Worm (Caenorhabditis elegans) whole organism, L4 larva: ENCODE data around the gene W06H8.2.

Experiments
- D1046.2 ChIP-seq: fragments of 200-800 bp; sonication (Bioruptor generic); IDR thresholded peaks from 2 replicates; pipeline ENCODE4 v1.3.6; 2022; ENCODE audit warnings: missing genetic modification characterization, missing compliant biosample characterization
- R02D3.7 ChIP-seq: fragments of 150-350 bp; sonication (generic microtip); optimal IDR thresholded peaks from 3 replicates; lab custom pipeline; 2014; ENCODE audit warnings: missing biosample characterization, missing genetic modification characterization
- T26A8.4 ChIP-seq: fragments of 200-800 bp; sonication (Bioruptor generic); IDR thresholded peaks from 2 replicates; pipeline ENCODE4 v1.3.6; 2022; ENCODE audit warnings: missing genetic modification characterization, missing compliant biosample characterization
- Y75B8A.6 ChIP-seq: fragments of 200-800 bp; sonication (Bioruptor generic); IDR thresholded peaks from 2 replicates; pipeline ENCODE4 v1.3.6; 2022; ENCODE audit warnings: missing genetic modification reagents, missing genetic modification characterization, missing compliant biosample characterization
- ZK546.5 ChIP-seq, 2 experiments: sonication (generic microtip); optimal IDR thresholded peaks; 2 replicates each; lab custom pipeline; 2017; ENCODE audit warnings: missing biosample characterization in 2 of 2, missing genetic modification characterization in 2 of 2
- aha-1 ChIP-seq: fragments of 150-350 bp; peaks from one replicate; lab custom pipeline; 2014; ENCODE audit warnings: missing biosample characterization, missing genetic modification characterization
- ceh-20 ChIP-seq: fragments of 200-800 bp; sonication (Bioruptor generic); IDR thresholded peaks from 2 replicates; pipeline ENCODE4 v1.3.6; 2022; ENCODE audit warnings: missing genetic modification reagents, missing genetic modification characterization, missing compliant biosample characterization
- ceh-28 ChIP-seq: fragments of 150-350 bp; optimal IDR thresholded peaks from 2 replicates; lab custom pipeline; 2014; ENCODE audit warnings: missing biosample characterization, missing genetic modification reagents, missing genetic modification characterization
- ceh-82 ChIP-seq: sonication (generic microtip); optimal IDR thresholded peaks from 2 replicates; lab custom pipeline; 2017; ENCODE audit warnings: missing biosample characterization, missing genetic modification characterization
- ces-1 ChIP-seq: fragments of 150-350 bp; sonication (generic microtip); optimal IDR thresholded peaks from 4 replicates; lab custom pipeline; 2014; ENCODE audit warnings: missing biosample characterization, missing genetic modification reagents, missing genetic modification characterization
- cey-2 ChIP-seq: sonication (generic microtip); optimal IDR thresholded peaks from 3 replicates; lab custom pipeline; 2017; ENCODE audit warnings: missing genetic modification characterization, mild to moderate bottlenecking, missing compliant biosample characterization, antibody characterized with exemption, borderline replicate concordance; ENCODE audit not compliant: insufficient read depth
- ctbp-1 ChIP-seq: fragments of 200-800 bp; sonication (Bioruptor generic); IDR thresholded peaks from 2 replicates; pipeline ENCODE4 v1.3.6; 2022; ENCODE audit warnings: missing genetic modification reagents, missing genetic modification characterization, missing compliant biosample characterization
- daf-16 ChIP-seq, 3 experiments: sonication (generic microtip); optimal IDR thresholded peaks; 2 replicates each; lab custom pipeline; 2016 to 2017; ENCODE audit warnings: missing genetic modification characterization in 3 of 3, missing genetic modification reagents in 3 of 3, mild to moderate bottlenecking in 2 of 3, missing compliant biosample characterization in 2 of 3, missing biosample characterization in 1 of 3, moderate library complexity in 1 of 3
- dmd-6 ChIP-seq: fragments of 200-800 bp; sonication (Bioruptor generic); IDR thresholded peaks from 2 replicates; pipeline ENCODE4 v1.3.6; 2022; ENCODE audit warnings: missing genetic modification reagents, missing genetic modification characterization, missing compliant biosample characterization
- dve-1 ChIP-seq: sonication (generic microtip); optimal IDR thresholded peaks from 2 replicates; lab custom pipeline; 2017; ENCODE audit warnings: antibody characterized with exemption, mild to moderate bottlenecking, missing genetic modification characterization, missing compliant biosample characterization; ENCODE audit not compliant: insufficient read depth
- egl-27 ChIP-seq: sonication (generic microtip); optimal IDR thresholded peaks from 3 replicates; lab custom pipeline; 2017; ENCODE audit warnings: missing biosample characterization, missing genetic modification reagents, missing genetic modification characterization
- hif-1 ChIP-seq, 2 experiments: sonication (generic microtip); optimal IDR thresholded peaks; 2 replicates each; lab custom pipeline; 2016 to 2017; ENCODE audit warnings: missing compliant biosample characterization in 2 of 2, missing genetic modification characterization in 2 of 2, missing genetic modification reagents in 2 of 2, missing genotype in 2 of 2, mild to moderate bottlenecking in 1 of 2
- hlh-11 ChIP-seq: fragments of 200-800 bp; sonication (Bioruptor generic); optimal IDR thresholded peaks from 2 replicates; lab custom pipeline; 2018; ENCODE audit warnings: mild to moderate bottlenecking, missing genetic modification characterization, missing compliant biosample characterization
- hlh-30 ChIP-seq: sonication (generic microtip); optimal IDR thresholded peaks from 2 replicates; lab custom pipeline; 2017; ENCODE audit warnings: antibody characterized with exemption, mild to moderate bottlenecking, missing genetic modification characterization, missing compliant biosample characterization; ENCODE audit not compliant: insufficient read depth
- jun-1 ChIP-seq: fragments of 150-350 bp; optimal IDR thresholded peaks from 2 replicates; lab custom pipeline; 2014; ENCODE audit warnings: missing biosample characterization, missing genetic modification reagents, missing genetic modification characterization
- lim-7 ChIP-seq: fragments of 200-800 bp; sonication (Bioruptor generic); IDR thresholded peaks from 2 replicates; pipeline ENCODE4 v1.3.6; 2022; ENCODE audit warnings: missing genetic modification characterization, missing compliant biosample characterization
- lin-1 ChIP-seq: fragments of 200-800 bp; sonication (Bioruptor generic); IDR thresholded peaks from 2 replicates; pipeline ENCODE4 v1.3.6; 2022; ENCODE audit warnings: missing genetic modification reagents, missing genetic modification characterization, missing compliant biosample characterization
- lin-29 ChIP-seq: fragments of 200-800 bp; sonication (Bioruptor generic); IDR thresholded peaks from 2 replicates; pipeline ENCODE4 v1.3.6; 2022; ENCODE audit warnings: missing genetic modification reagents, missing genetic modification characterization, missing compliant biosample characterization
- lsy-2 ChIP-seq, 2 experiments: fragments of 150-350 bp in 1 of 2; sonication (generic microtip) in 1 of 2; optimal IDR thresholded peaks; 2 replicates each; lab custom pipeline; 2014 to 2017; ENCODE audit warnings: missing biosample characterization in 2 of 2, missing genetic modification characterization in 2 of 2
- madf-9 ChIP-seq: fragments of 200-800 bp; sonication (Bioruptor generic); conservative IDR thresholded peaks from 2 replicates; pipeline ENCODE4 v1.3.6; 2022; ENCODE audit warnings: missing genetic modification reagents, missing genetic modification characterization, missing compliant biosample characterization
- mdl-1 ChIP-seq, 2 experiments: fragments of 150-350 bp in 1 of 2; sonication (generic microtip) in 1 of 2; optimal IDR thresholded peaks; 2 replicates each; lab custom pipeline; 2014 to 2017; ENCODE audit warnings: missing biosample characterization in 2 of 2, missing genetic modification characterization in 2 of 2
- mdt-29 ChIP-seq: fragments of 200-800 bp; sonication (Bioruptor generic); IDR thresholded peaks from 2 replicates; pipeline ENCODE4 v1.3.6; 2022; ENCODE audit warnings: missing genetic modification reagents, missing genetic modification characterization, missing compliant biosample characterization
- mep-1 ChIP-seq: fragments of 150-350 bp; sonication (generic microtip); optimal IDR thresholded peaks from 3 replicates; lab custom pipeline; 2014; ENCODE audit warnings: missing biosample characterization, missing genetic modification characterization
- mes-2 ChIP-seq: sonication (generic microtip); optimal IDR thresholded peaks from 2 replicates; lab custom pipeline; 2016; ENCODE audit warnings: missing genotype, mild to moderate bottlenecking, missing genetic modification characterization, missing compliant biosample characterization; ENCODE audit not compliant: poor library complexity, severe bottlenecking
- mxl-2 ChIP-seq: fragments of 200-800 bp; sonication (Bioruptor generic); conservative IDR thresholded peaks from 2 replicates; pipeline ENCODE4 v1.3.6; 2022; ENCODE audit warnings: missing genetic modification reagents, missing genetic modification characterization, missing compliant biosample characterization
- mxl-3 ChIP-seq: fragments of 200-800 bp; sonication (Bioruptor generic); optimal IDR thresholded peaks from 2 replicates; lab custom pipeline; 2018; ENCODE audit warnings: mild to moderate bottlenecking, missing genetic modification characterization, missing compliant biosample characterization
- nhr-10 ChIP-seq: fragments of 150-350 bp; optimal IDR thresholded peaks from 2 replicates; lab custom pipeline; 2014; ENCODE audit warnings: missing biosample characterization, missing genetic modification characterization
- nhr-102 ChIP-seq: sonication (generic microtip); optimal IDR thresholded peaks from 2 replicates; lab custom pipeline; 2016; ENCODE audit warnings: mild to moderate bottlenecking, missing genetic modification characterization, moderate library complexity, missing compliant biosample characterization
- nhr-25 ChIP-seq: sonication (generic microtip); optimal IDR thresholded peaks from 2 replicates; lab custom pipeline; 2017; ENCODE audit warnings: missing genetic modification characterization, mild to moderate bottlenecking, missing compliant biosample characterization, antibody characterized with exemption, moderate library complexity, borderline replicate concordance; ENCODE audit not compliant: insufficient read depth
- nhr-28 ChIP-seq: fragments of 150-350 bp; optimal IDR thresholded peaks from 2 replicates; lab custom pipeline; 2014; ENCODE audit warnings: missing biosample characterization, missing genetic modification characterization
- nhr-48 ChIP-seq: sonication (generic microtip); optimal IDR thresholded peaks from 2 replicates; lab custom pipeline; 2016; ENCODE audit warnings: mild to moderate bottlenecking, missing genetic modification characterization, missing compliant biosample characterization
- php-3 ChIP-seq: fragments of 200-800 bp; sonication (Bioruptor generic); IDR thresholded peaks from 2 replicates; pipeline ENCODE4 v1.3.6; 2022; ENCODE audit warnings: missing genetic modification reagents, missing genetic modification characterization, missing compliant biosample characterization
- pqm-1 ChIP-seq: sonication (generic microtip); optimal IDR thresholded peaks from 2 replicates; lab custom pipeline; 2017; ENCODE audit warnings: missing biosample characterization, missing genetic modification characterization
- rbr-2 ChIP-seq: sonication (generic microtip); optimal IDR thresholded peaks from 2 replicates; lab custom pipeline; 2016; ENCODE audit warnings: missing genotype, missing genetic modification characterization, missing compliant biosample characterization
- saeg-2 ChIP-seq: fragments of 200-800 bp; sonication (Bioruptor generic); IDR thresholded peaks from 2 replicates; pipeline ENCODE4 v1.3.6; 2022; ENCODE audit warnings: missing genetic modification reagents, missing genetic modification characterization, missing compliant biosample characterization
- skn-1 ChIP-seq: fragments of 150-350 bp; optimal IDR thresholded peaks from 2 replicates; lab custom pipeline; 2014; ENCODE audit warnings: missing biosample characterization, missing genetic modification characterization
- spr-1 ChIP-seq: sonication (generic microtip); optimal IDR thresholded peaks from 2 replicates; lab custom pipeline; 2016; ENCODE audit warnings: mild to moderate bottlenecking, missing genetic modification characterization, missing compliant biosample characterization
- tra-1 ChIP-seq: fragments of 200-800 bp; sonication (Bioruptor generic); IDR thresholded peaks from 2 replicates; pipeline ENCODE4 v1.3.6; 2022; ENCODE audit warnings: missing genetic modification reagents, missing genetic modification characterization, missing compliant biosample characterization
- unc-62 ChIP-seq, 3 experiments: fragments of 150-350 bp in 1 of 3; sonication (generic microtip); optimal IDR thresholded peaks in 2 of 3; peaks in 1 of 3; 1 replicate in 1 of 3; 2 replicates in 2 of 3; lab custom pipeline; 2014 to 2017; ENCODE audit warnings: missing biosample characterization in 3 of 3, missing genetic modification characterization in 3 of 3, missing genetic modification reagents in 3 of 3, missing genotype in 1 of 3
- ztf-7 ChIP-seq: fragments of 150-350 bp; optimal IDR thresholded peaks from 2 replicates; lab custom pipeline; 2014; ENCODE audit warnings: missing biosample characterization, missing genetic modification characterization

The W06H8.2 gene

ce11 chrV:6246454-6246981, 40.0 kb downstream of the W06H8.2 start, which contains the start of gene dmd-7 (continued):
- TF ChIP-seq jun-1 (tag; lab: Kevin White, UChicago) (peak; percentile 13), dmd-6 (GFP tag; lab: Robert Waterston, UW) (peak; percentile 99), ceh-20 (GFP tag; lab: Robert Waterston, UW) (peak; percentile 82), cey-2 (tag; lab: Kevin White, UChicago) (peak; percentile 58), mxl-3 (peak; percentile 86), ZK546.5 (tag; optimal IDR thresholded peaks at IDR 0.05; lab: Kevin White, UChicago) (no peak), saeg-2 (GFP tag; lab: Robert Waterston, UW) (peak; percentile 69; the same call in 1 of the 2 replicates), rbr-2 (tag; lab: Kevin White, UChicago) (peak; percentile 75), T26A8.4 (GFP tag; lab: Robert Waterston, UW) (peak; percentile 67; the same call in 1 of the 2 replicates), hlh-11 (tag; lab: Kevin White, UChicago) (peak; percentile 96), dve-1 (tag; lab: Kevin White, UChicago) (peak; percentile 75), mxl-2 (peak; percentile 69; the same call in 1 of the 2 replicates), ceh-28 (tag; lab: Kevin White, UChicago) (peak; percentile 36), aha-1 (tag; lab: Kevin White, UChicago) (peak; percentile 99), mdl-1 (tag; optimal IDR thresholded peaks at IDR 0.05; lab: Kevin White, UChicago) (peak; percentile 81 to 95), D1046.2 (GFP tag; lab: Robert Waterston, UW) (no peak), hif-1 (tag; optimal IDR thresholded peaks at IDR 0.05; lab: Kevin White, UChicago) (peak; percentile 2 to 95), lin-29 (0 out of 2 replicates have a peak, but pooled peaks have one; percentile 14), pqm-1 (tag; lab: Kevin White, UChicago) (peak; percentile 1), mep-1 (peak; percentile 78), R02D3.7 (tag; lab: Kevin White, UChicago) (no peak), mes-2 (tag; lab: Kevin White, UChicago) (peak; percentile 80), egl-27 (tag; lab: Kevin White, UChicago) (no peak), nhr-25 (tag; lab: Kevin White, UChicago) (peak; percentile 94), ztf-7 (no peak), mdt-29 (GFP tag; lab: Robert Waterston, UW) (0 out of 2 replicates have a peak, but pooled peaks have one; percentile 50), nhr-28 (peak; percentile 89), daf-16 (GFP tag; optimal IDR thresholded peaks at IDR 0.05; lab: Kevin White, UChicago) (peak; percentile 23 to 51), daf-16 (tag; optimal IDR thresholded peaks at IDR 0.05; lab: Kevin White, UChicago) (peak; percentile 55), nhr-48 (tag; lab: Kevin White, UChicago) (peak; percentile 100), madf-9 (GFP tag; lab: Robert Waterston, UW) (peak; percentile 49; the same call in 1 of the 2 replicates), ctbp-1 (GFP tag; lab: Robert Waterston, UW) (0 out of 2 replicates have a peak, but pooled peaks have one; percentile 60), ces-1 (no peak), Y75B8A.6 (GFP tag; lab: Robert Waterston, UW) (no peak), nhr-102 (tag; lab: Kevin White, UChicago) (peak; percentile 69), spr-1 (peak; percentile 59), skn-1 (no peak)

- TF ChIP-seq hif-1 (tag; optimal IDR thresholded peaks at IDR 0.05; lab: Kevin White, UChicago) (peak; percentile 86 to 97), tra-1 (GFP tag; lab: Robert Waterston, UW) (peak; percentile 41; the same call in 1 of the 2 replicates), mdl-1 (tag; optimal IDR thresholded peaks at IDR 0.05; lab: Kevin White, UChicago) (peak; percentile 31 to 86), nhr-25 (tag; lab: Kevin White, UChicago) (peak; percentile 65), daf-16 (GFP tag; optimal IDR thresholded peaks at IDR 0.05; lab: Kevin White, UChicago) (no peak), daf-16 (tag; optimal IDR thresholded peaks at IDR 0.05; lab: Kevin White, UChicago) (peak; percentile 7), mxl-3 (peak; percentile 78), nhr-10 (tag; lab: Kevin White, UChicago) (peak; percentile 29), ceh-20 (GFP tag; lab: Robert Waterston, UW) (peak; percentile 71), hlh-30 (peak; percentile 67), lsy-2 (tag; optimal IDR thresholded peaks at IDR 0.05; lab: Kevin White, UChicago) (peak in 1 of 2 experiments; percentile 75), ceh-82 (tag; lab: Kevin White, UChicago) (no peak), nhr-102 (tag; lab: Kevin White, UChicago) (peak; percentile 4), php-3 (GFP tag; lab: Robert Waterston, UW) (peak; percentile 63; the same call in 1 of the 2 replicates), ztf-7 (no peak), lin-1 (GFP tag; lab: Robert Waterston, UW) (no peak), saeg-2 (GFP tag; lab: Robert Waterston, UW) (0 out of 2 replicates have a peak, but pooled peaks have one; percentile 15), mes-2 (tag; lab: Kevin White, UChicago) (peak; percentile 39), unc-62 (GFP tag; optimal IDR thresholded peaks at IDR 0.05 in 1 of 2; lab: Kevin White, UChicago) (peak in 1 of 2 experiments; percentile 98), unc-62 (tag; optimal IDR thresholded peaks at IDR 0.05; lab: Kevin White, UChicago) (no peak), dmd-6 (GFP tag; lab: Robert Waterston, UW) (peak; percentile 97), lim-7 (GFP tag; lab: Robert Waterston, UW) (no peak)
These were observed 40.8 kb downstream of the W06H8.2 start for ce11 chrV:6247397-6247796.
